Worm (Caenorhabditis elegans) whole organism, midembryonic: ENCODE data around the gene R11H6.2.

ENCODE experiments used
- T22C8.4 ChIP-seq: fragments of 200-800 bp; sonication (Bioruptor generic); IDR thresholded peaks from 2 replicates; pipeline ENCODE4 v1.3.6; 2022; ENCODE audit warnings: missing genetic modification characterization, missing compliant biosample characterization
- cog-1 ChIP-seq: sonication (generic microtip); optimal IDR thresholded peaks from 2 replicates; lab custom pipeline; 2016; ENCODE audit warnings: missing genetic modification characterization, missing compliant biosample characterization
- flt-1 ChIP-seq: fragments of 200-800 bp; sonication (Bioruptor generic); IDR thresholded peaks from 2 replicates; pipeline ENCODE4 v1.3.6; 2022; ENCODE audit warnings: missing genetic modification characterization, missing compliant biosample characterization
- klf-2 ChIP-seq: fragments of 200-800 bp; sonication (Bioruptor generic); conservative IDR thresholded peaks from 2 replicates; pipeline ENCODE4 v1.3.6; 2022; ENCODE audit warnings: missing genetic modification reagents, missing genetic modification characterization, missing compliant biosample characterization
- med-1 ChIP-seq: sonication (generic microtip); optimal IDR thresholded peaks from 2 replicates; lab custom pipeline; 2017; ENCODE audit warnings: missing genetic modification characterization, mild to moderate bottlenecking, missing compliant biosample characterization, antibody characterized with exemption, missing genetic modification reagents; ENCODE audit not compliant: insufficient read depth
- ref-1 ChIP-seq: fragments of 200-800 bp; sonication (Bioruptor generic); conservative IDR thresholded peaks from 2 replicates; pipeline ENCODE4 v1.3.6; 2022; ENCODE audit warnings: missing genetic modification reagents, missing genetic modification characterization, missing compliant biosample characterization
- tab-1 ChIP-seq: fragments of 200-800 bp; sonication (Bioruptor generic); IDR thresholded peaks from 2 replicates; pipeline ENCODE4 v1.3.6; 2022; ENCODE audit warnings: missing genetic modification characterization, missing compliant biosample characterization
- ztf-23 ChIP-seq: fragments of 200-800 bp; sonication (Bioruptor generic); IDR thresholded peaks from 2 replicates; pipeline ENCODE4 v1.3.6; 2022; ENCODE audit warnings: missing genetic modification reagents, missing genetic modification characterization, missing compliant biosample characterization
- ztf-29 ChIP-seq: fragments of 200-800 bp; sonication (Bioruptor generic); IDR thresholded peaks from 2 replicates; pipeline ENCODE4 v1.3.6; 2022; ENCODE audit warnings: missing genetic modification reagents, missing genetic modification characterization, missing compliant biosample characterization

R11H6.2 gene

DNA sequence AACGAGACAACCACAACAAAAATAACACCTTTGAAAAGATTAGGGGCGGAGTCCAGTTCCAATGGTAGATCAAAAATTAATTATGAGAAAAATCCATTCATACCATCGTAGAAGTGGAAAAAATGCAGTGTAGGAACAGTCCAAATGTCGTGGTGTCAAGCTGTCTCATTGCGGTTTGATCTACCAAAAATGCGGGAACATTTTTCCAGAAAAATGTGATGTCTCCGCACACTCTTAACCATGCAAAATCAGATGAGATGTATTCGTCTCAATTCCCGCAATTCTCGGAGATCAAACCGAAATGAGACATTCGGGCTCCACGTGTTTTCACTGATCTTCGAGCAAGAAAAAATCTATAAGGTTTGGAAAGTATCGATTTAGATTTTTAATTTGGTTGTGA lies 3.7 kb upstream of the R11H6.2 start:
- no peak for TF ChIP-seq ref-1
- no peak for TF ChIP-seq ztf-29
- TF ChIP-seq ztf-23 (GFP tag; lab: Robert Waterston, UW) = no peak
- TF ChIP-seq T22C8.4 (GFP tag; lab: Robert Waterston, UW) = no peak
- no peak for TF ChIP-seq cog-1 (tag; lab: Kevin White, UChicago)
- no peak for TF ChIP-seq flt-1
- no peak for TF ChIP-seq tab-1 (GFP tag; lab: Robert Waterston, UW)
- TF ChIP-seq klf-2 (GFP tag; lab: Robert Waterston, UW) = no peak
- TF ChIP-seq med-1 (GFP tag; lab: Kevin White, UChicago) = no peak

DNA sequence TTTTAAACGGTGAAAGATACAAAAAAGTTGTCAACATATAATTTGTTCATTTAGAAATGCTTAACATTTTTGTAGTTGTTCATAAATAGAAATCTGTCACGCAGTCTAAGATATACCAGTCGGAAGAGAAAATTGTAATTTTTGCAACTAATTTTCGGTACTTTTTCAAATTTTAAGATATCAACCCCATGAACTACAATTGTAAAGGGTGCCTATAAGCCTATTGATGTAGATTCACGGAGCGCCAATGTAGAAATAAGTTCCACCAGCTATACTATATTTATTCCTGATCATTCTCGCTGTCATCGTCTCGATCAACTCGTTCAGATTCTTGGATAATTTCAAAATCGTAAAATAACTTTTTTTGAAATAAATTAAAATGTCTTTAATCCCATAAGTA lies 2.9 kb upstream of the R11H6.2 start:
- TF ChIP-seq tab-1 (GFP tag; lab: Robert Waterston, UW) (no peak), ztf-23 (GFP tag; lab: Robert Waterston, UW) (no peak), T22C8.4 (GFP tag; lab: Robert Waterston, UW) (no peak), flt-1 (no peak), med-1 (GFP tag; lab: Kevin White, UChicago) (no peak), ref-1 (no peak), klf-2 (GFP tag; lab: Robert Waterston, UW) (no peak), ztf-29 (no peak), cog-1 (tag; lab: Kevin White, UChicago) (no peak)

DNA sequence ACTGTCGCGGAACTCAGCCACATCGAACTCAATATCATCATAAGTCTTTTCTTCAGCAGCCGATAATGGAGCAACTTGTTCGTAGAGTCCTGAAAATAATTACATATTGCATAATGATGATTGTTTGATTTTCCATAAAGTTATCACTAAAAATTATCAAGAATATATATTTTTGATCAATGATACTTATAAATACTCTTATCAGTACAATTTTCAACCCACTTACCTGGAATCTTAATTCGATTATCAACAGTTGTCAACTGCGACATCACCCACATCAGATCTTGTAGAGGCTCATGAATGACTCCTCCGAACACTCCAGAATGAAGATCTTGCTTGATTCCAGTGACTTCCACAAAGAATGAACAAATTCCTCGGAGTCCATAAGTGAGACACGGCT lies 1.8 kb upstream of the R11H6.2 start:
- TF ChIP-seq flt-1 (no peak), med-1 (GFP tag; lab: Kevin White, UChicago) (no peak), klf-2 (GFP tag; lab: Robert Waterston, UW) (no peak), tab-1 (GFP tag; lab: Robert Waterston, UW) (no peak), ztf-23 (GFP tag; lab: Robert Waterston, UW) (no peak), ztf-29 (no peak), T22C8.4 (GFP tag; lab: Robert Waterston, UW) (no peak), ref-1 (no peak), cog-1 (tag; lab: Kevin White, UChicago) (no peak)

DNA sequence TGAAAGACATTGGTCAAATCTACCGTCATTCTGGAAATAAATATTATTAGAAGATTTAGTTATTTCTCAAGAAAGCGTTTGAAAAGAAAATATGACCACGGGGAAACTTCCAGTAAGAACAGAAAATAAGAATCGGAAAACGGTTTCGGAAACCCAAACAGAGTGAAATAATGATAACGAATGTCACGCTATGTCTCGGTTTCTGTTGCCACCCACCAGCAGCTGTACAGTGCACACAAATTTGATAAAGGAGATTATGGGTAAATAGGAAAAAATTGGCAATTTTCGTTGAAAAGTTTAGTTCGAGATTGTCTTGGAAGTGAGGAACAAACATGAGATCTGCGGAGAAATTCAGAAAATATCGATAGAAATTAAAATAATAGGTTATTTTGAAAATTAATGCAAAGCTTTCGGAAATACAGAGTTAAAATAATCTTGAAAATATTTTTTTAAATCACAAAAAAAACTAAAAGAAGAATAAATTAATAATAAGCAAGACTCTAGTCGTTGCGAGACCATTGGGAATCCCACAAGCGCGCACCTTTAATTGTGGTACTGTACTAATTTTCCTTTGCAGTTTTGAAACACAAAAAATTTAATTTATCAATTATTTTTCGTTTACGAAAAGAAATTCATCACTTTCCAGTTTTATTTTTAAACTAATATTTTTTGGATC lies 663 bp upstream of the R11H6.2 start, which contains the start of gene pes-9:
TSS of gene pes-9 (minus strand) at position 30 of the 676 bp plus-strand sequence.
- TF ChIP-seq klf-2 (GFP tag; lab: Robert Waterston, UW) (no peak), tab-1 (GFP tag; lab: Robert Waterston, UW) (no peak), ref-1 (no peak), cog-1 (tag; lab: Kevin White, UChicago) (no peak), T22C8.4 (GFP tag; lab: Robert Waterston, UW) (no peak)

DNA sequence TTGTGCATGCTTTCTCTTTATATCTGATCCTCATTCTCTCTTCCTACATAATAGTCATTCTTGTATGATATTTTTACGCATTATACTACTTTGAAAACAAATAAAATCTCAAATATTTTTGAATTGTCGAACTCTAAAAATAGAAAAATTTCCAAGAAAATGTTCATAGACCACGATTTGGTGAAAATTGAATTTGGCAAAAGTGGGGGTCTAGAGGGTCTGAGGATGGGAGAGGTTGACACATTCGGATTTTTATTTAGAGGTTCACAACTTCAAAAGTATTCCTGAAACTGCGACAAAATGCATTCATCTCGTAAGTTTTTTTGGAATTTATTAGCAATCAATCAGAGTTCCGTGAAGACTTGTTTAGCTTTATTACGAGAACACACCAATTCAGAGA lies 2.2 kb downstream of the R11H6.2 start, which contains the start of gene glb-22:
TSS of gene glb-22 (plus strand) at position 301 of the 400 bp plus-strand sequence.
- no peak for TF ChIP-seq ztf-29
- no peak for TF ChIP-seq cog-1 (tag; lab: Kevin White, UChicago)
- no peak for TF ChIP-seq med-1 (GFP tag; lab: Kevin White, UChicago)
- no peak for TF ChIP-seq ref-1
- TF ChIP-seq ztf-23 (GFP tag; lab: Robert Waterston, UW) = no peak
- no peak for TF ChIP-seq tab-1 (GFP tag; lab: Robert Waterston, UW)
- TF ChIP-seq klf-2 (GFP tag; lab: Robert Waterston, UW) = no peak
- no peak for TF ChIP-seq flt-1
- no peak for TF ChIP-seq T22C8.4 (GFP tag; lab: Robert Waterston, UW)

DNA sequence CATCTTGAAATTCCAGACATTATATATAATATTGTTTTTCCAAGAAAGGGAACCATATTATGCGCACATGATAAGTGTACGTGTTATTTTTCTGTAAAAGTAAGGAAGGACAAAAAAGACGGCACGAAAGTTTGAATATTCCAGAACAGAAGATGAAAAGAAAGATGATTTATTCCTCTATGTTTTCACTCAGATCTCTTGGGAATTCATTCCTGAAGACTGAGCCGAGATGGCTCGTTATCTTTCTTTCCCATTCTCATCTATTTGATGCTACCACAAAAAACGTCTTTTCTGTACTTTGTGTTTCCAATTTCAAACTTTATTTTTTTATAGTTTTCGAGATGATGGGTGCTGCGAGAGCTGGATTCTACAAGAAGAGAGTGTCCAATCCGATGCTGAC lies 5.9 kb downstream of the R11H6.2 start:
- TF ChIP-seq cog-1 (tag; lab: Kevin White, UChicago) (no peak), ref-1 (no peak), tab-1 (GFP tag; lab: Robert Waterston, UW) (no peak), ztf-29 (no peak), klf-2 (GFP tag; lab: Robert Waterston, UW) (no peak), med-1 (GFP tag; lab: Kevin White, UChicago) (no peak)

DNA sequence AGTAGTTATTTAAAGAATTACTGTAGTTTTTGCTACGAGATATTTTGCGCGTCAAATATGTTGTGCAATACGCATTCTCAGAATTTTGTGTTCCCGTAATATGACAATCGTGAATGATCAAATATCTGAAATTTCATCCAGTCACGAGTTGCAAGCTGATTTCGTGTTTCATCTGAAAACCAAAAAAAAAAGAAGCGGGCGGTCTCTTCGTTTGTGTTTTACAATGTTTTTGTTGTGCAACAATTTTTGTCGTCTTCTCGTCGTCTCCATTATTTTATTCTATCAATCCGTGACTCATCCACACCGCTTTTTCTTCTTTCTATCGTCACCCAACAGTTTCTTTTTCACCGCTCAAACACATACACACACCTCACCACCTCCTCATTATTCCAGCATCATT lies 11.8 kb downstream of the R11H6.2 start, which contains the start of gene R11H6.4:
TSS of gene R11H6.4 (plus strand) at position 301 of the 400 bp plus-strand sequence.
- TF ChIP-seq med-1 (GFP tag; lab: Kevin White, UChicago) (no peak), ztf-29 (no peak), klf-2 (GFP tag; lab: Robert Waterston, UW) (no peak), ref-1 (no peak), ztf-23 (GFP tag; lab: Robert Waterston, UW) (no peak), T22C8.4 (GFP tag; lab: Robert Waterston, UW) (no peak), tab-1 (GFP tag; lab: Robert Waterston, UW) (no peak), cog-1 (tag; lab: Kevin White, UChicago) (no peak), flt-1 (no peak)

DNA sequence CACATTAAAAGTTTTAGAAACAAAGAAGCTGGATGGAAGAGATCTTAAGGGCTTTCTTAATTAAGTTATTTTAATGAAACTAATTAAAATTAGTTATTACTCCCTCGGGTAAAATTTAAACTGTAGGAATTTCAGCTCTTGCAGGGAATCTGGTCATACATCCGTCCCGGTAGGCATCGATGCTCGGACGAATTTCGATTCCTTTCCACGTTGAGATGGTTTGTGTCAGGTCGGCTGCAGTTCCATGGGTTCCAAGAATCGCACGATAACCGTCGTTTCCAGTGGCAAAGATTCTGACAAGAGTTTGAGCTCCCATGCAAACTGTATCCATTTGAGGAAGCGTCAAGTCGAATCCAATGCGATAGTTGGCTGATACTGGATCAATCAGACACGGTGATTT lies 13.0 kb downstream of the R11H6.2 start:
- TF ChIP-seq med-1 (GFP tag; lab: Kevin White, UChicago) (no peak), T22C8.4 (GFP tag; lab: Robert Waterston, UW) (no peak), flt-1 (no peak), klf-2 (GFP tag; lab: Robert Waterston, UW) (no peak), cog-1 (tag; lab: Kevin White, UChicago) (no peak), ztf-23 (GFP tag; lab: Robert Waterston, UW) (no peak), ref-1 (no peak), ztf-29 (no peak), tab-1 (GFP tag; lab: Robert Waterston, UW) (no peak)

DNA sequence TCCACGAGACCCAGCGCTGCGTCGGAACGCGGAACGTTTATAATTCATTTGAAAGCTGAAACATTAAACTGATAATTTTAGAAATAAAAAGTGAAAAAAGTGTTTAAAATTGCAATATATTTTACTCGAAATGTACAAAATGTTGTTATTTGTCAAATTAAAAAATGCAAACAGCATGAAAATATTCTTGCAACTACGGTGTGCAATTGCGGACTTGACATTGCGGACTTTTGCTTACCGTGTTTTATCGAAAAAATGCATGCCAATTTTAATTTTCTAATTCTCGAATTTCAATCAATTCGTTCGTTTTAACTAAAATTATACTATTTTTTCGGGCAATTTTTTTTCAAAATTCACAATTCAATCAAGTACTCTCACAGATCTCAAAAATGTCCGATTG lies 14.4 kb downstream of the R11H6.2 start, which contains the start of the genes R11H6.5 and ccnk-1:
TSS of gene R11H6.5 (minus strand) at position 55 of the 400 bp plus-strand sequence.
TSS of gene ccnk-1 (plus strand) at position 381 of the 400 bp plus-strand sequence.
- TF ChIP-seq ztf-23 (GFP tag; lab: Robert Waterston, UW) (no peak), med-1 (GFP tag; lab: Kevin White, UChicago) (no peak), cog-1 (tag; lab: Kevin White, UChicago) (no peak), ref-1 (no peak), klf-2 (GFP tag; lab: Robert Waterston, UW) (no peak), flt-1 (no peak), T22C8.4 (GFP tag; lab: Robert Waterston, UW) (no peak), ztf-29 (no peak), tab-1 (GFP tag; lab: Robert Waterston, UW) (no peak)
